Worm (Caenorhabditis elegans): ENCODE results near the gene T13F3.4.

T13F3.4 gene

DNA sequence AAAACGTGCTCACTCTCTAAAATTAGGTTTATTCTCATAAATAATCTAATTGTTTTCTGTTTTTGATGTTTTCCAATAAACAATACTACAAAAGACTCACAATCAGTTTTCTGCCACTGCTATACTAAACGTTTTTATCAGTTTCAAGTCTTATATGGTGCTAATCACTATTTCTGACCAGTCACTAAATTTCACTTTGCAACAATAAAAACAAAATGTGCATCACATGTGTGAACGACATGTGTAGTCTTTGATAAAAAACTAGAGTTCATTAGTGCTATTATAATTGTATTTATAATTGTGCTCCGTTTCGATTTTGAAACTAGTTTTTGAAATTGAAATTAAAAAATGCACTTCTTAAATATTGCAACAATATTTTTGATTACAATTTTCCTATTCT is 11.5 kb upstream of the T13F3.4 start, which contains the start of gene cyp-37B1:
TSS of gene cyp-37B1 (plus strand) at position 199 of the 400 bp plus-strand sequence.
- no peak for TF ChIP-seq W03F9.2 (tag; optimal IDR thresholded peaks at IDR 0.05)
- no peak for TF ChIP-seq dao-5 (tag; optimal IDR thresholded peaks at IDR 0.05)
- TF ChIP-seq him-1 (tag; optimal IDR thresholded peaks at IDR 0.05) = no peak

DNA sequence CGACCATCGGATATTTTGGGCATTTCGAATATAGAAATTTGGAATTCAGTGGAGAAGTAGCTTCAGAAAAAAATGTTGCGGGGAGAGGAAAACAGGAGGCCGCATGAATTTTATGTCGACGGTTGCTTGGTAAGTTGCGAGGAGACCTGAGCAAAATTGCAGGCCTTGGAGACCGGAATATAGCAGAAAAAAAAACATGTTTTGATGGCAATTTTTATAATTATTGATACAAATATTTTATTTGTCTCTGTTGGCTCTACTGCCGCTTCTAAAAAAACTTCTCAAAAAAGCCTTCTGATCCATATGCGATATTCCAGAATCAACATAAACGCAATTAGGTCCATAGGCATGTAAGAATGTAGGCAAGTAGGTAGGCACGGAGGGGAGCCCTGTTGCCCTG is 8.9 kb upstream of the T13F3.4 start, which contains the start of gene pacl-1:
TSS of gene pacl-1 (minus strand) at position 101 of the 400 bp plus-strand sequence.
- TF ChIP-seq W03F9.2 (tag; optimal IDR thresholded peaks at IDR 0.05) = no peak
- TF ChIP-seq him-1 (tag; optimal IDR thresholded peaks at IDR 0.05) = no peak

DNA sequence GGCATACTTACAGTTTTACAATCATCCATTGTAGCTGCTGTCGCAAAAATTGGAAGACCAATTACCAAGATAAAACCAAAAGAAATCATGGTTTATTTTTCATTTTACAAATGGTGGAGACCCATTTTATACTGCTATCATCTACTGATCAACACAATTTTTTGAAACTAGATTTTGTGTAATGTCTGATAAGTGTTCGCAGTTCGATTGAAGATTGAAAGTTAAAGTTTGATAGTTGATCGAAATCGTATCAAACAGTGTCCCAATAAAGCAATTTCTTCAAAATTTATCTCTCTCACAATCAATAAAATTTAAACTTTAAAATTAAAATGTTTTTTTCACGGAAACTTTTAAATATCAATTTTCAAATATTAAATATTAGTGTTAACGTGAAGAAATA is 4.7 kb upstream of the T13F3.4 start, which contains the start of gene T13F3.6:
TSS of gene T13F3.6 (minus strand) at position 101 of the 400 bp plus-strand sequence.
- TF ChIP-seq dao-5 (tag; optimal IDR thresholded peaks at IDR 0.05) (no peak), W03F9.2 (tag; optimal IDR thresholded peaks at IDR 0.05) (no peak), him-1 (tag; optimal IDR thresholded peaks at IDR 0.05) (no peak)

DNA sequence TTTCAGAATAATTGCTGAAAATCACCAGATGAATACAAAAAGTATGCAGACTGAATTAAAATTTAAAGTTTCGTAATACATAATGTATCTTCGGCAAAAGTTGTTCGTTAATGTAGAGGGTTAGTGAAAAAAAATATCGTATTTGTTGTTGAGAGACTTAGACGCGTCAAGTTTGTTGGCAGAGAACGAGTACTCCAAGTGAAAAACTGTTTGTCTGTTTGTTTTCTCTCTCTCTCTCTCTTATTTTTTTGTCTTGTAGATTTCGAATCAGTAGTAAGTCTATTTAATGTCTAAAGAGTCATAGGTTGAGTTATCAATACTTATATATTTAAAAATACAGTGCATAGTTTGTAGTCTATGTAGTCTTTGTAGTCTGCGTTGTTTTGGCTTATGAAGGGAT is 3.1 kb upstream of the T13F3.4 start, which contains the start of the genes fbxa-2 and T13F3.8:
TSS of gene fbxa-2 (minus strand) at position 101 of the 400 bp plus-strand sequence.
TSS of gene T13F3.8 (plus strand) at position 245 of the 400 bp plus-strand sequence.
- no peak for TF ChIP-seq him-1 (tag; optimal IDR thresholded peaks at IDR 0.05)
- TF ChIP-seq dao-5 (tag; optimal IDR thresholded peaks at IDR 0.05) = no peak
- no peak for TF ChIP-seq W03F9.2 (tag; optimal IDR thresholded peaks at IDR 0.05)

DNA sequence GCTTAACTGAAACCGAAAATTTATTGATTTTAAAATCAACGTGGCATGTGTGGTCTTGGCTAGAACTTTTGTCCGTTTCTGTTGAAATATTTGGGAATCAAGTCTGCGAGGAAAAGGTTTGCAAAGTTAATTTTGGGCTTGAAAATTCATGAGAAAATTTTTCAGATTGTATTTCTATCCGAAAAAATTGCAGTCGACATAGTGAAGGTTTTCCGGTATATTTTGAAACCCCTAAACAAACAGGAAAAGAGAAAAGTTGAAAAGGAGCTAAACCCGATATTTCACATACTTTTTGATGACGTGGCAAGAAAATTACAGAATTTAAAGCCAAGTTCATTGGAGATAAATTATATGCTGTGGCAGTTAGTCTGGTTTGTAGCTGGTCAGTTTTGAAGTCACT is 6.7 kb downstream of the T13F3.4 start, which contains the start of gene nhr-127:
TSS of gene nhr-127 (plus strand) at position 301 of the 400 bp plus-strand sequence.
- TF ChIP-seq W03F9.2 (tag; optimal IDR thresholded peaks at IDR 0.05) (no peak), dao-5 (tag; optimal IDR thresholded peaks at IDR 0.05) (no peak), him-1 (tag; optimal IDR thresholded peaks at IDR 0.05) (no peak)

DNA sequence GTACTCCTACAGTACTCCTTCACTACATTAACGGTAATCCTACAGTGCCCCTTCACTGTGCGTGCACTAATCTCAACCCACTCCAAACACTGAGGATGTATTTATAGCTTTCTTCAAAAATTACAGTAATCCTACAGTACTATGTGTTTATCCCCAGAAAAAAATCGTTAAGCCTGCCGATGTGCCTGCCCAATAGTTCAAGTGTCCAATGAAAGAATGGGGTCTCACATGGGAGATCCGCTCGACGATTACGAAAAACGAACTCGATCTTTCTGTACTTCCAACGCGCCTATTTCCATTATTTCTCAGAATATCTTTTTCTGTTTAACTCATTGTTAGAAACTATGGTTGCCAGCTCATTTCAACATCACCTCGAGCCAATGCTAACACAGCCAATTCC is 8.3 kb downstream of the T13F3.4 start, which contains the start of gene nhr-218:
TSS of gene nhr-218 (plus strand) at position 301 of the 400 bp plus-strand sequence.
- TF ChIP-seq him-1 (tag; optimal IDR thresholded peaks at IDR 0.05) (no peak), W03F9.2 (tag; optimal IDR thresholded peaks at IDR 0.05) (no peak), dao-5 (tag; optimal IDR thresholded peaks at IDR 0.05) (no peak)

DNA sequence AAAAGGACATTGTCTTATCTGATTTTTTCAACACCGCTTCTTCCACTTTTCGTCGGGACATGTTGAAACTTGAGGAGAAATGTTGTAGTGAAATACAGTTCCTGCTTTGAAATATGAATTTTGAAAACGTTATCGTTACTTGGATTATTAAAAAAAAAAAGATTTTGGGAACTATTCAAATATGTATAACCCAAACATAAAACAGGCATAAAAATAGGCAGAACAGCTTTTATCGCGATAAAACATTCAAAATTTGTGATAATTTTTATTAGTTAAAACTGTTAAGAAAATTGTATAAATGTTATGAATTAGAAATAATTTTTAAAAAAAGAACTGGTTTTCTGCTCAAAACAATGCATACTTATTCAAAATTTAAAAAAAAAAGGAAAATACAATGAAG is 10.0 kb downstream of the T13F3.4 start, which contains the start of gene bgnt-1.3:
TSS of gene bgnt-1.3 (minus strand) at position 101 of the 400 bp plus-strand sequence.
- TF ChIP-seq dao-5 (tag; optimal IDR thresholded peaks at IDR 0.05) = no peak
- no peak for TF ChIP-seq him-1 (tag; optimal IDR thresholded peaks at IDR 0.05)
- TF ChIP-seq W03F9.2 (tag; optimal IDR thresholded peaks at IDR 0.05) = no peak

DNA sequence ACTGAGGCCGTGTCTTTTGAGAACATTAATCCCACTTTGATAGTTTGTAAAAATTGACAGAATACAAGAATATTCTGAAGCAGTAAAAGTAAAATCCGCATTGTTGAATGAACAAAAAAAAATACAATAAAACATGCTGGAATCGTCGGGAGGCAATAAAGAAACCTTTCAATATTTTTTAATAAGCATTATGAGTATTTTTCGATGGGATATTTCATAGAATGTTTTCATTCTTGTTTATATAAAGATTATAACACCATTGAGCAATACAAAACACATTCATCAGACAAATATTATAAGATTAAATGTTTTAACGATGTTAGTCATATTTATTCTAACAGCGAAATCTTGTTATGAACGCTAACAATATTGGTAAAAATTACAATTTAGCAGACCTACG is 12.7 kb downstream of the T13F3.4 start, which contains the start of gene gcy-20:
TSS of gene gcy-20 (minus strand) at position 101 of the 400 bp plus-strand sequence.
- TF ChIP-seq dao-5 (tag; optimal IDR thresholded peaks at IDR 0.05) (no peak), W03F9.2 (tag; optimal IDR thresholded peaks at IDR 0.05) (no peak), him-1 (tag; optimal IDR thresholded peaks at IDR 0.05) (no peak)

DNA sequence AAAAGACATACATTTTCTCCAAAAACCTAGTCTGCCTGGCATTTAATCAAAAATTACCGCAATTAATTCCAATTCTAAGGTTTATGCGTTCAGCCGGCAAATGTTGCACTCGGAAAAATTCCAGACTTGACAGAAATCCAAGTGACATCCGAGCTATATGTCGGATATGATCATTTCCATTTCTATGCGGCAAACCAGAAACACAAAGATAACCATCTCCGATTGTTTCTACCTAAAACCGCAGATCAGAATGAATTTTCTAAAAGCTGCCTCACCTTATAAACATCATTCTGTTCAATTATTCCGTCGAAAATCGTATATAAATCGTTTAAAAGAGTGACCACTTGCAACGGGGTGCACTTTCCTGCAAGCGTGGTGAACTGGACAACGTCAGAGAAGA is 17.3 kb downstream of the T13F3.4 start:
- no peak for TF ChIP-seq him-1 (tag; optimal IDR thresholded peaks at IDR 0.05)
- no peak for TF ChIP-seq W03F9.2 (tag; optimal IDR thresholded peaks at IDR 0.05)
- no peak for TF ChIP-seq dao-5 (tag; optimal IDR thresholded peaks at IDR 0.05)

DNA sequence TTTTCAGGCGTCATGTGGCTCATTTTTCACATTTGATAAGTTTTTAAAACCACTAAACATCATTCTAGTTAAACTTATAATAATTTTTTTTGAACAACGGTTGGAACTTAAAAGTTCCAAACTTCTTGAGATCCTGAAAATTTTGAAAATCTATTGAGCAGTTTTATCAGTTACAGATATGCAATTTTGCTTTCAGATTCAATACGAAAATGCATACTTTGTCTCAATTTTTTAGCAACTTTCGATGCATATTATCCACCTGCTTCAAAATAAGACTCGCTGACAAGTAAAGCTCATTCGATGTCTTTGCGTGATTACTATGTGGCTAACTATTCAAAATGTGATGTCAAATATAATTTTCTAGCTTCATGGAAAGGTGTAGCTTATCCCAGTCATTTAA is 19.8 kb downstream of the T13F3.4 start, which contains the start of gene srh-95:
TSS of gene srh-95 (plus strand) at position 301 of the 400 bp plus-strand sequence.
- no peak for TF ChIP-seq him-1 (tag; optimal IDR thresholded peaks at IDR 0.05)
- no peak for TF ChIP-seq W03F9.2 (tag; optimal IDR thresholded peaks at IDR 0.05)
- TF ChIP-seq dao-5 (tag; optimal IDR thresholded peaks at IDR 0.05) = no peak

DNA sequence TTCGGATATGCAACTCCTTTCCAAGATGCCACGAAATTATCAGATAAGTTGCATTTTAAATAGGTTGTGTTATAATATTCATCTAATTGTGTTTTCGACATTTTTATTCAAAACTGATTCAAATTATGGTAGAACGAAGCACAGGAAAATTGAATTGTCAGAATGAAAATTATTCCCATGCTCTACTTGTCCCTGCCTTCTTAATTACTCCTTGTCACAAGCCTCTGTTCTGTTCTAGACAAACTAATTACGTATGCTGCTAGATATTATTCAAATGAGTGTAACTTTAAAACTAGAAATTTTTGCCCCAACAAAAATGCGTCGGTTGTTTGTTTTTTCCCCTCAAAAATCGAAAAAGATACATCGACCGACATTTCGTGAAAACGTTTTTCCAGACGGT is 22.3 kb downstream of the T13F3.4 start, which contains the start of gene srh-104:
TSS of gene srh-104 (minus strand) at position 101 of the 400 bp plus-strand sequence.
- no peak for TF ChIP-seq him-1 (tag; optimal IDR thresholded peaks at IDR 0.05)
- no peak for TF ChIP-seq W03F9.2 (tag; optimal IDR thresholded peaks at IDR 0.05)
- no peak for TF ChIP-seq dao-5 (tag; optimal IDR thresholded peaks at IDR 0.05)

DNA sequence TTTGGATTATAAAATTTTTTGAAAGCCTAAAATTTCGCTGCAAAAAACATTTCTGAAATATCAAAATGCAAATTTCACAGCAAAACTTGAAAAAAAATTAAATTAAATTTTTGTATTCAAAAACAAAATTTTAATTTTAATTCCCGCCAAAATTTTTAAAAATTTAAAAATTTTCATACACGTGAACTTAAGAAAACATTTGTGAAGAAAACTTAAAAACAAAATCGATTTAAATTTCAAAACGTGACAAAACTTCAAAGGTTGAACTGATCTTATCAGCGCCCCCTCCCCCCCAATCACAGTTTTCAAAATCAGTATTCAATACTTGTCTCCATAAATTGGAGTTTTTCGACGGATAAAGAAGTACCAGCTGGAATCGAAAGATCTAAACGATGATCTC is 29.2 kb downstream of the T13F3.4 start, which contains the start of gene F21H7.5:
TSS of gene F21H7.5 (plus strand) at position 301 of the 400 bp plus-strand sequence.
- TF ChIP-seq W03F9.2 (tag; optimal IDR thresholded peaks at IDR 0.05) (no peak), dao-5 (tag; optimal IDR thresholded peaks at IDR 0.05) (no peak), him-1 (tag; optimal IDR thresholded peaks at IDR 0.05) (no peak)

DNA sequence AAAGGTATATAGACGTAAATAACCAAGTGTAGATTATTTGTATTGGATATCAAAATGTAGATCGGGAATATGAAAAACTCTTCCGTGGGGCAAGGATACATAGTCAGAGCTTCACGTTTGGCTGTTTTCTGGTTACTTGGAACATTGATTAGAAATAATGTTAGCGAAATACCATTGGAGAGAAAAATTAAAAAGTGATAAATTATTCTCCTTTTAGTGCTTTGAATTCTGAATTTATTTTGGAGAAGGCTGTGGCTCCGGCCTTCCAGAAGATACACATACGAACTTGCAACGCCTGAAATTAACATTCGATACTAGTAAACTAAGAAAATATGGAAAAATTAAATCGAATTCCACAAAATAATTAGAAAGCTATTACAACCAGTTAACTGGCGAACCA is 30.8 kb downstream of the T13F3.4 start, which contains the start of gene srh-98:
TSS of gene srh-98 (minus strand) at position 101 of the 400 bp plus-strand sequence.
- TF ChIP-seq W03F9.2 (tag; optimal IDR thresholded peaks at IDR 0.05) (no peak), him-1 (tag; optimal IDR thresholded peaks at IDR 0.05) (no peak), dao-5 (tag; optimal IDR thresholded peaks at IDR 0.05) (no peak)

DNA sequence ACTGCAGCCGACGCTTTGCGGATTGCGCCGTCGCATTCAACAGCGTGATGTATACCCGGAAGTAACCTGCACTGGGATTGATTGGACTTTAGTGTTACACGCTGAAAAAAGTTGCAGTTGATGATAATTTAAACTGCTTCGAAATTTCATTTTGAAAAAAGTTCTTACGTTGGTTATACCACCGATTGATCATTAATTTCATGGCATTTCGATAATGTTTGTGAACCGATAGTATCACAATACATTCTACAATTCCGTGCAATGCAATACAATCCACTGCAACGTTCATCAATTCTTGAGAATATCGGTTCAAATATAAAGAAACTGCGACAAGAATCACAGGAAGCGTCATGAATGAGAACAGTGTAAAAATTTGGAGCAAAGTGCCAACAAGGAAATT is 31.3 kb downstream of the T13F3.4 start, which contains the start of gene F21H7.3:
TSS of gene F21H7.3 (minus strand) at position 101 of the 400 bp plus-strand sequence.
- TF ChIP-seq dao-5 (tag; optimal IDR thresholded peaks at IDR 0.05) (no peak), him-1 (tag; optimal IDR thresholded peaks at IDR 0.05) (no peak), W03F9.2 (tag; optimal IDR thresholded peaks at IDR 0.05) (no peak)
